Worm (Caenorhabditis elegans) whole organism, L2 larva: ENCODE measurements around the gene twk-16.
A peak's percentile ranks its signal among the peaks of the same experiment; 100 is the strongest.

Source experiments
- C34F6.9 ChIP-seq: fragments of 150-350 bp; optimal IDR thresholded peaks from 2 replicates; lab custom pipeline; 2014; ENCODE audit warnings: missing biosample characterization, missing genetic modification characterization
- F13H6.1 ChIP-seq: sonication (generic microtip); optimal IDR thresholded peaks from 2 replicates; lab custom pipeline; 2016; ENCODE audit warnings: missing genetic modification characterization, missing compliant biosample characterization
- R02D3.7 ChIP-seq: fragments of 150-350 bp; optimal IDR thresholded peaks from 2 replicates; lab custom pipeline; 2014; ENCODE audit warnings: missing biosample characterization, missing genetic modification characterization
- ZK546.5 ChIP-seq: sonication (generic microtip); optimal IDR thresholded peaks from 2 replicates; lab custom pipeline; 2017; ENCODE audit warnings: missing biosample characterization, missing genetic modification characterization
- alr-1 ChIP-seq: fragments of 150-350 bp; optimal IDR thresholded peaks from 2 replicates; lab custom pipeline; 2014; ENCODE audit warnings: missing biosample characterization, missing genetic modification characterization
- blmp-1 ChIP-seq: sonication (generic microtip); optimal IDR thresholded peaks from 2 replicates; lab custom pipeline; 2017; ENCODE audit warnings: missing genetic modification characterization, mild to moderate bottlenecking, missing compliant biosample characterization, antibody characterized with exemption, moderate library complexity; ENCODE audit not compliant: insufficient read depth
- ceh-82 ChIP-seq: fragments of 150-350 bp; optimal IDR thresholded peaks from 2 replicates; lab custom pipeline; 2014; ENCODE audit warnings: missing biosample characterization, missing genetic modification characterization
- crh-2 ChIP-seq: sonication (generic microtip); optimal IDR thresholded peaks from 2 replicates; lab custom pipeline; 2017; ENCODE audit warnings: missing biosample characterization, missing genetic modification characterization
- dmd-4 ChIP-seq: sonication (generic microtip); optimal IDR thresholded peaks from 2 replicates; lab custom pipeline; 2017; ENCODE audit warnings: missing biosample characterization, missing genetic modification characterization
- egl-27 ChIP-seq: sonication (generic microtip); optimal IDR thresholded peaks from 3 replicates; lab custom pipeline; 2017; ENCODE audit warnings: missing biosample characterization, missing genetic modification reagents, missing genetic modification characterization
- elt-1 ChIP-seq: fragments of 150-350 bp; optimal IDR thresholded peaks from 2 replicates; lab custom pipeline; 2014; ENCODE audit warnings: missing biosample characterization, missing genetic modification characterization
- elt-3 ChIP-seq: sonication (generic microtip); optimal IDR thresholded peaks from 2 replicates; lab custom pipeline; 2017; ENCODE audit warnings: missing biosample characterization, missing genetic modification characterization
- fos-1 ChIP-seq: fragments of 150-350 bp; optimal IDR thresholded peaks from 2 replicates; lab custom pipeline; 2014; ENCODE audit warnings: missing biosample characterization, missing genetic modification characterization
- gmeb-1 ChIP-seq: fragments of 150-350 bp; optimal IDR thresholded peaks from 2 replicates; lab custom pipeline; 2014; ENCODE audit warnings: missing biosample characterization, missing genetic modification characterization
- lin-11 ChIP-seq: fragments of 150-350 bp; sonication (generic microtip); optimal IDR thresholded peaks from 2 replicates; lab custom pipeline; 2014; ENCODE audit warnings: missing biosample characterization, missing genetic modification characterization, inconsistent platforms, mixed read lengths
- lin-13 ChIP-seq: fragments of 150-350 bp; optimal IDR thresholded peaks from 2 replicates; lab custom pipeline; 2014; ENCODE audit warnings: missing biosample characterization, missing genetic modification reagents, missing genetic modification characterization
- lin-39 ChIP-seq: fragments of 150-350 bp; optimal IDR thresholded peaks from 2 replicates; lab custom pipeline; 2014; ENCODE audit warnings: missing biosample characterization, missing genetic modification reagents, missing genetic modification characterization
- lsy-2 ChIP-seq, 2 experiments: fragments of 150-350 bp in 1 of 2; sonication (generic microtip) in 1 of 2; optimal IDR thresholded peaks; 2 replicates each; lab custom pipeline; 2014 to 2017; ENCODE audit warnings: missing biosample characterization in 2 of 2, missing genetic modification characterization in 2 of 2
- mbf-1 ChIP-seq: sonication (generic microtip); optimal IDR thresholded peaks from 2 replicates; lab custom pipeline; 2017; ENCODE audit warnings: missing biosample characterization, missing genetic modification characterization
- mdl-1 ChIP-seq, 2 experiments: fragments of 150-350 bp in 1 of 2; sonication (generic microtip) in 1 of 2; optimal IDR thresholded peaks; 2 replicates each; lab custom pipeline; 2017; ENCODE audit warnings: missing biosample characterization in 2 of 2, missing genetic modification characterization in 2 of 2
- nhr-10 ChIP-seq: sonication (generic microtip); optimal IDR thresholded peaks from 2 replicates; lab custom pipeline; 2017; ENCODE audit warnings: missing biosample characterization, missing genetic modification characterization
- nhr-11 ChIP-seq: fragments of 150-350 bp; optimal IDR thresholded peaks from 2 replicates; lab custom pipeline; 2014; ENCODE audit warnings: missing biosample characterization, missing genetic modification characterization
- nhr-12 ChIP-seq: fragments of 150-350 bp; optimal IDR thresholded peaks from 2 replicates; lab custom pipeline; 2014; ENCODE audit warnings: missing biosample characterization, missing genetic modification characterization
- nhr-129 ChIP-seq: fragments of 150-350 bp; optimal IDR thresholded peaks from 2 replicates; lab custom pipeline; 2014; ENCODE audit warnings: missing biosample characterization, missing genetic modification characterization
- nhr-21 ChIP-seq: fragments of 150-350 bp; optimal IDR thresholded peaks from 2 replicates; lab custom pipeline; 2014; ENCODE audit warnings: missing biosample characterization, missing genetic modification characterization
- nhr-23 ChIP-seq: fragments of 150-350 bp; optimal IDR thresholded peaks from 2 replicates; lab custom pipeline; 2014; ENCODE audit warnings: missing biosample characterization, missing genetic modification reagents, missing genetic modification characterization
- nhr-237 ChIP-seq: fragments of 150-350 bp; optimal IDR thresholded peaks from 2 replicates; lab custom pipeline; 2014; ENCODE audit warnings: missing biosample characterization, missing genetic modification characterization
- nhr-25 ChIP-seq: fragments of 150-350 bp; sonication (generic microtip); optimal IDR thresholded peaks from 3 replicates; lab custom pipeline; 2014; ENCODE audit warnings: missing biosample characterization, missing genetic modification characterization
- nhr-6 ChIP-seq: fragments of 150-350 bp; optimal IDR thresholded peaks from 2 replicates; lab custom pipeline; 2014; ENCODE audit warnings: missing biosample characterization, missing genetic modification characterization
- nhr-77 ChIP-seq: fragments of 150-350 bp; optimal IDR thresholded peaks from 2 replicates; lab custom pipeline; 2014; ENCODE audit warnings: missing biosample characterization, missing genetic modification characterization
- peb-1 ChIP-seq: fragments of 150-350 bp; optimal IDR thresholded peaks from 2 replicates; lab custom pipeline; 2014; ENCODE audit warnings: missing biosample characterization, missing genetic modification characterization
- sem-4 ChIP-seq: fragments of 150-350 bp; optimal IDR thresholded peaks from 2 replicates; lab custom pipeline; 2014; ENCODE audit warnings: missing biosample characterization, missing genetic modification reagents, missing genetic modification characterization
- skn-1 ChIP-seq: sonication (generic microtip); optimal IDR thresholded peaks from 2 replicates; lab custom pipeline; 2017; ENCODE audit warnings: missing biosample characterization, missing genetic modification characterization
- sma-3 ChIP-seq: sonication (generic microtip); optimal IDR thresholded peaks from 2 replicates; lab custom pipeline; 2016; ENCODE audit warnings: missing genetic modification reagents, missing genetic modification characterization, missing compliant biosample characterization
- sma-9 ChIP-seq, 2 experiments: fragments of 150-350 bp in 1 of 2; sonication (generic microtip) in 1 of 2; optimal IDR thresholded peaks; 2 replicates each; lab custom pipeline; 2014 to 2016; ENCODE audit warnings: missing genetic modification characterization in 2 of 2, mild to moderate bottlenecking in 1 of 2, missing biosample characterization in 1 of 2, missing compliant biosample characterization in 1 of 2, missing genetic modification reagents in 1 of 2, moderate library complexity in 1 of 2
- snpc-4 ChIP-seq: fragments of 150-350 bp; optimal IDR thresholded peaks from 2 replicates; lab custom pipeline; 2014; ENCODE audit warnings: missing biosample characterization, missing genetic modification characterization
- unc-62 ChIP-seq: fragments of 150-350 bp; optimal IDR thresholded peaks from 2 replicates; lab custom pipeline; 2014; ENCODE audit warnings: missing biosample characterization, missing genetic modification reagents, missing genetic modification characterization
- zag-1 ChIP-seq: fragments of 150-350 bp; optimal IDR thresholded peaks from 2 replicates; lab custom pipeline; 2014; ENCODE audit warnings: missing biosample characterization, missing genetic modification characterization
- ztf-1 ChIP-seq: fragments of 200-800 bp; sonication (Bioruptor generic); conservative IDR thresholded peaks from 2 replicates; pipeline ENCODE4 v1.3.6; 2022; ENCODE audit warnings: missing genetic modification characterization, missing compliant biosample characterization
- ztf-11 ChIP-seq: sonication (generic microtip); optimal IDR thresholded peaks from 2 replicates; lab custom pipeline; 2017; ENCODE audit warnings: missing biosample characterization, missing genetic modification characterization
- ztf-4 ChIP-seq: fragments of 150-350 bp; optimal IDR thresholded peaks from 2 replicates; lab custom pipeline; 2014; ENCODE audit warnings: missing biosample characterization, missing genetic modification characterization

twk-16 gene

ce11 chrX:3080825-3081224 lies at the start of gene twk-16:
Gene twk-16 (plus strand): TSS chrX:3081125.
- no peak for TF ChIP-seq egl-27
- TF ChIP-seq nhr-77: no peak
- no peak for TF ChIP-seq lin-13 (GFP tag; lab: Kevin White, UChicago)
- TF ChIP-seq lsy-2 (tag; optimal IDR thresholded peaks at IDR 0.05; lab: Kevin White, UChicago): no peak
- TF ChIP-seq C34F6.9 (tag; lab: Kevin White, UChicago): no peak
- TF ChIP-seq ztf-1 (GFP tag; lab: Robert Waterston, UW): no peak
- no peak for TF ChIP-seq lin-39
- TF ChIP-seq sem-4: no peak
- no peak for TF ChIP-seq nhr-129 (tag; lab: Kevin White, UChicago)
- no peak for TF ChIP-seq zag-1

- peak; percentile 99 for TF ChIP-seq fos-1
- no peak for TF ChIP-seq ztf-1 (GFP tag; lab: Robert Waterston, UW)
- TF ChIP-seq dmd-4: no peak
- TF ChIP-seq C34F6.9 (tag; lab: Kevin White, UChicago): no peak
- no peak for TF ChIP-seq lsy-2 (tag; optimal IDR thresholded peaks at IDR 0.05; lab: Kevin White, UChicago)
- TF ChIP-seq blmp-1 (tag; lab: Kevin White, UChicago): no peak
- peak; percentile 71 for TF ChIP-seq sma-9 (GFP tag; optimal IDR thresholded peaks at IDR 0.05; lab: Kevin White, UChicago)
- no peak for TF ChIP-seq sma-9 (tag; optimal IDR thresholded peaks at IDR 0.05; lab: Kevin White, UChicago)
- TF ChIP-seq skn-1: peak; percentile 68
- no peak for TF ChIP-seq egl-27
- no peak for TF ChIP-seq mbf-1 (tag; lab: Kevin White, UChicago)
- no peak for TF ChIP-seq nhr-77
- TF ChIP-seq unc-62 (GFP tag; lab: Kevin White, UChicago): no peak
- no peak for TF ChIP-seq lin-39
- no peak for TF ChIP-seq lin-11
- peak; percentile 55 for TF ChIP-seq crh-2 (tag; lab: Kevin White, UChicago)
- TF ChIP-seq ztf-11 (tag; lab: Kevin White, UChicago): no peak
- no peak for TF ChIP-seq alr-1 (tag; lab: Kevin White, UChicago)
- TF ChIP-seq sma-3: no peak
- TF ChIP-seq nhr-25 (tag; lab: Kevin White, UChicago): no peak
- no peak for TF ChIP-seq snpc-4
- no peak for TF ChIP-seq gmeb-1
- TF ChIP-seq ztf-4 (tag; lab: Kevin White, UChicago): no peak
- no peak for TF ChIP-seq nhr-129 (tag; lab: Kevin White, UChicago)
Measured at ce11 chrX:3031484-3031883, 49.4 kb upstream of the twk-16 start, which contains the start of gene clec-265. Gene clec-265 (plus strand): TSS chrX:3031783.

DNA sequence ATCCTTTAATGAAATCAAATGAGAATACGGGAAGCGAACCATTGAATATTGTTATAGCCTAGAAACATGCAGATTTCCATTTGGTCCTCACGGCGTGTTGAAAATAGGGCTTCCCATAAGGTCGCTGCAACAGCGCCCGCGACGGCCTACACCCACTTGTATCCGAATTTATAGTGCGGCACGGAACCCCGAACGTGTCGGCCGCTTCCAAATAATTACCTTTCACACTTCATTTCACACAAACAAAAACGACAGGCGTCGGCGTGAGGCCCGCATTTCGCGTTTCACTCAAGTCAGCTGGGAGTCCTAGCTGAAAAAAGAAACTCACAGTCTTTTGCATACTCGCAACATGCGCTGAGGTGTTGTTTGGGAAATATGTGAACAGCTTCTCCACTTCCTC lies 47.4 kb upstream of the twk-16 start:
- no peak for TF ChIP-seq peb-1 (tag; lab: Kevin White, UChicago)
- no peak for TF ChIP-seq zag-1
- peak; percentile 17 for TF ChIP-seq snpc-4
- no peak for TF ChIP-seq lin-39
- no peak for TF ChIP-seq crh-2 (tag; lab: Kevin White, UChicago)

ce11 chrX:3034203-3034602 lies 46.7 kb upstream of the twk-16 start, which contains the start of gene M02F4.2:
Gene M02F4.2 (minus strand): TSS chrX:3034303.
- TF ChIP-seq sem-4 (no peak), ceh-82 (tag; lab: Kevin White, UChicago) (no peak), nhr-12 (tag; lab: Kevin White, UChicago) (no peak), C34F6.9 (tag; lab: Kevin White, UChicago) (no peak), gmeb-1 (no peak), lin-13 (GFP tag; lab: Kevin White, UChicago) (no peak), sma-3 (no peak), nhr-25 (tag; lab: Kevin White, UChicago) (no peak), snpc-4 (no peak), unc-62 (GFP tag; lab: Kevin White, UChicago) (no peak), blmp-1 (tag; lab: Kevin White, UChicago) (no peak), sma-9 (GFP tag; optimal IDR thresholded peaks at IDR 0.05; lab: Kevin White, UChicago) (no peak), sma-9 (tag; optimal IDR thresholded peaks at IDR 0.05; lab: Kevin White, UChicago) (no peak)
- TF ChIP-seq, all 48 proteins: peak for 0

DNA sequence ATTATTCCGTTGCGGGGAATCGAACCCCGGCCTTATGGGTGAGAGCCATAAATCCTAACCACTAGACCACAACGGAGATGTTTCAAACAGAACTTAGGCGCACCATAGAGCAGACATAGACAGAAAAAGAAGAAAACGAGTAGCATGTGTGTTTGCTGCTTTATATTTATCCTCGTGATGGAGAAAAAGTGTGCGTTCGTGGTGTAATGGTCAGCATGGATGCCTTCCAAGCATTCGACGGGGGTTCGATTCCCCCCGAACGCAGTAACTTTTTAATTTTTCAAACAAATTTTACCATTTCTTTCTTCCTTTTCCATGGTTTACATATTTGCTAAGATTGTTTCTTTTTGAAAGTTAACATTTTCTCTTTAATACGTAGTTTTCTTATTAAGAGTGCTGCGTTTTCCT lies 44.9 kb upstream of the twk-16 start:
- TF ChIP-seq snpc-4 (peak; percentile 83), lin-39 (peak; percentile 75), zag-1 (peak; percentile 92), mdl-1 (tag; optimal IDR thresholded peaks at IDR 0.05; lab: Kevin White, UChicago) (peak; percentile 38 to 56), nhr-237 (tag; lab: Kevin White, UChicago) (peak; percentile 66), dmd-4 (no peak), nhr-23 (tag; lab: Kevin White, UChicago) (no peak), nhr-77 (peak; percentile 60), skn-1 (peak; percentile 9), blmp-1 (tag; lab: Kevin White, UChicago) (peak; percentile 54), nhr-21 (tag; lab: Kevin White, UChicago) (peak; percentile 90), nhr-10 (tag; lab: Kevin White, UChicago) (peak; percentile 60), nhr-6 (tag; lab: Kevin White, UChicago) (peak; percentile 86), nhr-129 (tag; lab: Kevin White, UChicago) (peak; percentile 93), elt-1 (no peak), nhr-25 (tag; lab: Kevin White, UChicago) (peak; percentile 83), ztf-1 (GFP tag; lab: Robert Waterston, UW) (no peak), alr-1 (tag; lab: Kevin White, UChicago) (no peak), nhr-11 (tag; lab: Kevin White, UChicago) (peak; percentile 83), F13H6.1 (tag; lab: Kevin White, UChicago) (peak; percentile 92), peb-1 (tag; lab: Kevin White, UChicago) (no peak), fos-1 (peak; percentile 83), R02D3.7 (tag; lab: Kevin White, UChicago) (peak; percentile 37), ZK546.5 (tag; lab: Kevin White, UChicago) (peak; percentile 41), elt-3 (no peak), ztf-11 (tag; lab: Kevin White, UChicago) (peak; percentile 70), lsy-2 (tag; optimal IDR thresholded peaks at IDR 0.05; lab: Kevin White, UChicago) (peak; percentile 86 to 88)
